Fruit fly (Drosophila melanogaster) whole organism, embryonic: ENCODE results near the gene Gr61a.
A peak's percentile ranks its signal among the peaks of the same experiment; 100 is the strongest.

ENCODE experiments used
- Atf6 ChIP-seq: fragments of 200-800 bp; sonication (Bioruptor generic); IDR thresholded peaks from 2 replicates; pipeline ENCODE4 v1.3.6; 2022; ENCODE audit warnings: missing biosample characterization, missing genetic modification characterization
- CG11560 ChIP-seq: fragments of 200-800 bp; sonication (Bioruptor generic); IDR thresholded peaks from 3 replicates; pipeline ENCODE4 v1.3.6; 2022; ENCODE audit warnings: missing biosample characterization, missing genetic modification characterization
- CG11723 ChIP-seq: fragments of 200-800 bp; sonication (Bioruptor generic); optimal IDR thresholded peaks from 2 replicates; lab custom pipeline; 2017; ENCODE audit warnings: missing biosample characterization, mild to moderate bottlenecking, missing genetic modification characterization
- CG14050 ChIP-seq: fragments of 200-800 bp; sonication (Bioruptor generic); IDR thresholded peaks from 3 replicates; pipeline ENCODE4 v1.3.6; 2022; ENCODE audit warnings: missing biosample characterization, missing genetic modification characterization
- CG14667 ChIP-seq: fragments of 200-800 bp; sonication (Bioruptor generic); IDR thresholded peaks from 2 replicates; pipeline ENCODE4 v1.3.6; 2022; ENCODE audit warnings: missing biosample characterization, missing genetic modification characterization
- CG14710 ChIP-seq: fragments of 200-800 bp; sonication (Bioruptor generic); optimal IDR thresholded peaks from 3 replicates; lab custom pipeline; 2019; ENCODE audit warnings: missing biosample characterization, mild to moderate bottlenecking, missing genetic modification characterization, moderate library complexity
- CG14965 ChIP-seq: fragments of 200-800 bp; sonication (Bioruptor generic); optimal IDR thresholded peaks from 2 replicates; lab custom pipeline; 2016; ENCODE audit warnings: missing biosample characterization, missing genetic modification characterization, borderline replicate concordance
- CG15011 ChIP-seq: fragments of 200-800 bp; sonication (Bioruptor generic); optimal IDR thresholded peaks from 3 replicates; lab custom pipeline; 2018; ENCODE audit warnings: missing biosample characterization, mild to moderate bottlenecking, missing genetic modification characterization
- CG15479 ChIP-seq: fragments of 200-800 bp; sonication (Bioruptor generic); optimal IDR thresholded peaks from 3 replicates; lab custom pipeline; 2019; ENCODE audit warnings: missing biosample characterization, mild to moderate bottlenecking, missing genetic modification characterization, moderate library complexity
- CG1602 ChIP-seq: fragments of 200-800 bp; sonication (Bioruptor generic); optimal IDR thresholded peaks from 3 replicates; lab custom pipeline; 2016; ENCODE audit warnings: missing biosample characterization, missing genetic modification characterization
- CG16813 ChIP-seq: fragments of 200-800 bp; sonication (Bioruptor generic); IDR thresholded peaks from 3 replicates; pipeline ENCODE4 v1.3.6; 2022; ENCODE audit warnings: missing biosample characterization, missing genetic modification characterization; ENCODE audit not compliant: partially characterized antibody
- CG17186 ChIP-seq: fragments of 200-800 bp; sonication (Bioruptor generic); optimal IDR thresholded peaks from 3 replicates; lab custom pipeline; 2017; ENCODE audit warnings: missing biosample characterization, missing genetic modification reagents, missing genetic modification characterization
- CG34376 ChIP-seq: fragments of 200-800 bp; sonication (Bioruptor generic); optimal IDR thresholded peaks from 2 replicates; lab custom pipeline; 2018; ENCODE audit warnings: missing biosample characterization, mild to moderate bottlenecking, missing genetic modification characterization
- CG3838 ChIP-seq: fragments of 200-800 bp; sonication (Bioruptor generic); optimal IDR thresholded peaks from 3 replicates; lab custom pipeline; 2016; ENCODE audit warnings: missing biosample characterization, missing genetic modification characterization
- CG5180 ChIP-seq: fragments of 200-800 bp; sonication (Bioruptor generic); optimal IDR thresholded peaks from 3 replicates; lab custom pipeline; 2017; ENCODE audit warnings: missing biosample characterization, missing genetic modification characterization, mild to moderate bottlenecking, moderate library complexity, missing genetic modification reagents
- CG7745 ChIP-seq: fragments of 200-800 bp; sonication (Bioruptor generic); optimal IDR thresholded peaks from 2 replicates; lab custom pipeline; 2018; ENCODE audit warnings: missing biosample characterization, mild to moderate bottlenecking, missing genetic modification characterization, moderate library complexity
- CG7786 ChIP-seq: fragments of 200-800 bp; sonication (Bioruptor generic); optimal IDR thresholded peaks from 2 replicates; lab custom pipeline; 2016; ENCODE audit warnings: missing biosample characterization, missing genetic modification characterization
- CG8281 ChIP-seq: fragments of 200-800 bp; sonication (Bioruptor generic); optimal IDR thresholded peaks from 2 replicates; lab custom pipeline; 2018; ENCODE audit warnings: missing biosample characterization, mild to moderate bottlenecking, missing genetic modification characterization, moderate library complexity
- CoRest ChIP-seq: fragments of 200-800 bp; sonication (Bioruptor generic); optimal IDR thresholded peaks from 3 replicates; lab custom pipeline; 2018; ENCODE audit warnings: missing biosample characterization, mild to moderate bottlenecking, missing genetic modification characterization, moderate library complexity
- Dad ChIP-seq: fragments of 200-800 bp; sonication (Bioruptor generic); optimal IDR thresholded peaks from 3 replicates; lab custom pipeline; 2016; ENCODE audit warnings: missing biosample characterization, missing genetic modification characterization
- Dfd ChIP-seq, 2 experiments: fragments of >200 bp; optimal IDR thresholded peaks; 2 replicates each; lab custom pipeline; 2017; ENCODE audit warnings: missing biosample characterization in 2 of 2, missing genetic modification characterization in 2 of 2
- Ets97D ChIP-seq: fragments of 200-800 bp; sonication (Bioruptor generic); optimal IDR thresholded peaks from 3 replicates; lab custom pipeline; 2016; ENCODE audit warnings: missing biosample characterization, missing genetic modification characterization
- Fer2 ChIP-seq: fragments of 200-800 bp; sonication (Bioruptor generic); optimal IDR thresholded peaks from 2 replicates; lab custom pipeline; 2018; ENCODE audit warnings: missing biosample characterization, mild to moderate bottlenecking, missing genetic modification characterization, moderate library complexity
- HLH4C ChIP-seq: fragments of 200-800 bp; sonication (Bioruptor generic); IDR thresholded peaks from 3 replicates; pipeline ENCODE4 v1.3.6; 2022; ENCODE audit warnings: missing biosample characterization, missing genetic modification characterization; ENCODE audit not compliant: partially characterized antibody
- HLH54F ChIP-seq: fragments of 200-800 bp; sonication (Bioruptor generic); optimal IDR thresholded peaks from 3 replicates; lab custom pipeline; 2016; ENCODE audit warnings: missing biosample characterization, missing genetic modification characterization
- NFAT ChIP-seq: fragments of 200-800 bp; sonication (Bioruptor generic); IDR thresholded peaks from 2 replicates; pipeline ENCODE4 v1.3.6; 2022; ENCODE audit warnings: missing biosample characterization, missing genetic modification characterization
- Nf-YB ChIP-seq: fragments of 200-800 bp; sonication (Bioruptor generic); optimal IDR thresholded peaks from 3 replicates; lab custom pipeline; 2019; ENCODE audit warnings: missing biosample characterization, mild to moderate bottlenecking, missing genetic modification characterization, moderate library complexity
- Optix ChIP-seq: fragments of 200-800 bp; sonication (Bioruptor generic); IDR thresholded peaks from 3 replicates; pipeline ENCODE4 v1.3.6; 2022; ENCODE audit warnings: missing biosample characterization, missing genetic modification characterization
- Ravus ChIP-seq: fragments of 200-800 bp; sonication (Bioruptor generic); IDR thresholded peaks from 2 replicates; pipeline ENCODE4 v1.3.6; 2022; ENCODE audit warnings: missing biosample characterization, missing genetic modification characterization
- Sry-β ChIP-seq: fragments of 200-800 bp; sonication (Bioruptor generic); optimal IDR thresholded peaks from 2 replicates; lab custom pipeline; 2018; ENCODE audit warnings: missing biosample characterization, mild to moderate bottlenecking, missing genetic modification characterization, moderate library complexity
- Trl ChIP-seq, 3 experiments: fragments of >200 bp in 2 of 3; fragments of 200-800 bp in 1 of 3; sonication (Bioruptor generic) in 1 of 3; optimal IDR thresholded peaks; 2 replicates in 1 of 3; 3 replicates in 2 of 3; lab custom pipeline; 2016 to 2017; ENCODE audit warnings: missing biosample characterization in 1 of 3, missing genetic modification characterization in 1 of 3
- Xrp1 ChIP-seq: fragments of 200-800 bp; sonication (Bioruptor generic); IDR thresholded peaks from 2 replicates; pipeline ENCODE4 v1.3.6; 2022; ENCODE audit warnings: missing biosample characterization, missing genetic modification characterization
- ac ChIP-seq: fragments of 200-800 bp; sonication (Bioruptor generic); optimal IDR thresholded peaks from 3 replicates; lab custom pipeline; 2017; ENCODE audit warnings: missing biosample characterization, mild to moderate bottlenecking, missing genetic modification characterization
- az2 ChIP-seq: fragments of 200-800 bp; sonication (Bioruptor generic); optimal IDR thresholded peaks from 3 replicates; lab custom pipeline; 2016; ENCODE audit warnings: missing biosample characterization, missing genetic modification characterization
- bowl ChIP-seq: fragments of 200-800 bp; sonication (Bioruptor generic); IDR thresholded peaks from 2 replicates; pipeline ENCODE4 v1.3.6; 2022; ENCODE audit warnings: missing biosample characterization, missing genetic modification characterization
- bsh ChIP-seq, 2 experiments: fragments of 200-800 bp; sonication (Bioruptor generic); optimal IDR thresholded peaks; 2 replicates each; lab custom pipeline; 2017 to 2018; ENCODE audit warnings: mild to moderate bottlenecking in 2 of 2, missing biosample characterization in 2 of 2, missing genetic modification characterization in 2 of 2, moderate library complexity in 1 of 2
- emc ChIP-seq: fragments of 200-800 bp; sonication (Bioruptor generic); optimal IDR thresholded peaks from 2 replicates; lab custom pipeline; 2016; ENCODE audit warnings: missing biosample characterization, missing genetic modification characterization
- hbn ChIP-seq: fragments of 200-800 bp; sonication (Bioruptor generic); IDR thresholded peaks from 2 replicates; pipeline ENCODE4 v1.3.6; 2022; ENCODE audit warnings: missing biosample characterization, missing genetic modification characterization; ENCODE audit not compliant: partially characterized antibody
- hkb ChIP-seq, 2 experiments: fragments of 200-800 bp in 1 of 2; fragments of >200 bp in 1 of 2; sonication (Bioruptor generic) in 1 of 2; IDR thresholded peaks in 1 of 2; optimal IDR thresholded peaks in 1 of 2; 2 replicates each; pipeline versions ENCODE4 v1.3.6 to Lab custom; 2017 to 2022; ENCODE audit warnings: missing biosample characterization in 1 of 2, missing genetic modification characterization in 1 of 2
- jumu ChIP-seq: fragments of 200-800 bp; sonication (Bioruptor generic); optimal IDR thresholded peaks from 3 replicates; lab custom pipeline; 2016; ENCODE audit warnings: missing biosample characterization, missing genetic modification characterization
- klu ChIP-seq: fragments of 200-800 bp; sonication (Bioruptor generic); IDR thresholded peaks from 2 replicates; pipeline ENCODE4 v1.3.6; 2022; ENCODE audit warnings: missing biosample characterization, missing genetic modification characterization
- lilli ChIP-seq: fragments of 200-800 bp; sonication (Bioruptor generic); optimal IDR thresholded peaks from 3 replicates; lab custom pipeline; 2016; ENCODE audit warnings: missing biosample characterization, missing genetic modification characterization
- luna ChIP-seq: fragments of 200-800 bp; sonication (Bioruptor generic); optimal IDR thresholded peaks from 2 replicates; lab custom pipeline; 2016; ENCODE audit warnings: missing biosample characterization, missing genetic modification characterization
- mam ChIP-seq: fragments of 200-800 bp; sonication (Bioruptor generic); optimal IDR thresholded peaks from 3 replicates; lab custom pipeline; 2016; ENCODE audit warnings: missing biosample characterization, missing genetic modification characterization
- nerfin-1 ChIP-seq: fragments of 200-800 bp; sonication (Bioruptor generic); optimal IDR thresholded peaks from 3 replicates; lab custom pipeline; 2019; ENCODE audit warnings: missing biosample characterization, mild to moderate bottlenecking, missing genetic modification characterization, moderate library complexity
- pita ChIP-seq: fragments of 200-800 bp; sonication (Bioruptor generic); optimal IDR thresholded peaks from 2 replicates; lab custom pipeline; 2017; ENCODE audit warnings: missing biosample characterization, mild to moderate bottlenecking, missing genetic modification characterization
- shn ChIP-seq: fragments of 200-800 bp; sonication (Bioruptor generic); optimal IDR thresholded peaks from 3 replicates; lab custom pipeline; 2016; ENCODE audit warnings: missing biosample characterization, missing genetic modification characterization
- stc ChIP-seq: fragments of 200-800 bp; sonication (Bioruptor generic); IDR thresholded peaks from 2 replicates; pipeline ENCODE4 v1.3.6; 2022; ENCODE audit warnings: missing biosample characterization, missing genetic modification characterization
- zfh2 ChIP-seq: fragments of 200-800 bp; sonication (Bioruptor generic); optimal IDR thresholded peaks from 2 replicates; lab custom pipeline; 2016; ENCODE audit warnings: missing biosample characterization, missing genetic modification characterization

Gr61a gene

dm6 chr3L:821951-822350 is 19.3 kb upstream of the Gr61a start (continued):
- TF ChIP-seq CG1602 (GFP tag; lab: Kevin White, UChicago) (peak; percentile 17), ac (GFP tag; lab: Kevin White, UChicago) (no peak), pita (no peak), CG7745 (no peak), CG11560 (tag; lab: Robert Waterston, UW) (0 out of 3 replicates have a peak, but pooled peaks have one; percentile 48), HLH4C (GFP tag; lab: Robert Waterston, UW) (no peak), shn (no peak), Xrp1 (GFP tag; lab: Robert Waterston, UW) (peak; percentile 82), Dfd (GFP tag; optimal IDR thresholded peaks at IDR 0.05; lab: Kevin White, UChicago) (no peak), Nf-YB (GFP tag; lab: Kevin White, UChicago) (peak; percentile 44), bsh (GFP tag; optimal IDR thresholded peaks at IDR 0.05; lab: Kevin White, UChicago) (peak; percentile 22 to 78), CoRest (peak; percentile 61), CG16813 (GFP tag; lab: Robert Waterston, UW) (no peak), HLH54F (GFP tag; lab: Kevin White, UChicago) (peak; percentile 17), Fer2 (peak; percentile 36), CG14050 (GFP tag; lab: Robert Waterston, UW) (peak; percentile 35; the same call in 1 of the 3 replicates), stc (GFP tag; lab: Robert Waterston, UW) (peak; percentile 53; the same call in 1 of the 2 replicates), CG14667 (GFP tag; lab: Robert Waterston, UW) (peak; percentile 50; the same call in 1 of the 2 replicates), CG8281 (tag; lab: Kevin White, UChicago) (peak; percentile 100), CG14710 (tag; lab: Kevin White, UChicago) (peak; percentile 75), CG3838 (no peak), emc (GFP tag; lab: Kevin White, UChicago) (no peak), Ravus (GFP tag; lab: Robert Waterston, UW) (no peak; the same call in 1 of the 2 replicates), Ets97D (GFP tag; lab: Kevin White, UChicago) (no peak), jumu (peak; percentile 32), CG15479 (no peak), Dad (peak; percentile 18), NFAT (no peak), CG14965 (GFP tag; lab: Kevin White, UChicago) (no peak), bowl (GFP tag; lab: Robert Waterston, UW) (peak; percentile 22; the same call in 1 of the 2 replicates), CG11723 (peak; percentile 32), hkb (optimal IDR thresholded peaks at IDR 0.05; lab: Kevin White, UChicago) (no peak), hkb (GFP tag; IDR thresholded peaks at IDR 0.05; lab: Robert Waterston, UW) (peak; percentile 87), CG5180 (GFP tag; lab: Kevin White, UChicago) (peak; percentile 77), az2 (peak; percentile 66), lilli (GFP tag; lab: Kevin White, UChicago) (peak; percentile 55), luna (GFP tag; lab: Kevin White, UChicago) (no peak), CG17186 (peak; percentile 41), Optix (0 out of 3 replicates have a peak, but pooled peaks have one; percentile 10), CG34376 (GFP tag; lab: Kevin White, UChicago) (no peak), zfh2 (GFP tag; lab: Kevin White, UChicago) (no peak), mam (GFP tag; lab: Kevin White, UChicago) (peak; percentile 44), Atf6 (GFP tag; lab: Robert Waterston, UW) (peak; percentile 43; the same call in 1 of the 2 replicates), CG15011 (peak; percentile 47), nerfin-1 (tag; lab: Kevin White, UChicago) (peak; percentile 69), klu (GFP tag; lab: Robert Waterston, UW) (peak; percentile 43; the same call in 1 of the 2 replicates), hbn (GFP tag; lab: Robert Waterston, UW) (no peak), Sry-β (GFP tag; lab: Kevin White, UChicago) (peak; percentile 20), Trl (optimal IDR thresholded peaks at IDR 0.05; lab: Kevin White, UChicago) (no peak), Trl (GFP tag; optimal IDR thresholded peaks at IDR 0.05; lab: Kevin White, UChicago) (no peak), CG7786 (GFP tag; lab: Kevin White, UChicago) (no peak)
